Worm (Caenorhabditis elegans): ENCODE results near the gene F38B7.11.

Gene F38B7.11

DNA sequence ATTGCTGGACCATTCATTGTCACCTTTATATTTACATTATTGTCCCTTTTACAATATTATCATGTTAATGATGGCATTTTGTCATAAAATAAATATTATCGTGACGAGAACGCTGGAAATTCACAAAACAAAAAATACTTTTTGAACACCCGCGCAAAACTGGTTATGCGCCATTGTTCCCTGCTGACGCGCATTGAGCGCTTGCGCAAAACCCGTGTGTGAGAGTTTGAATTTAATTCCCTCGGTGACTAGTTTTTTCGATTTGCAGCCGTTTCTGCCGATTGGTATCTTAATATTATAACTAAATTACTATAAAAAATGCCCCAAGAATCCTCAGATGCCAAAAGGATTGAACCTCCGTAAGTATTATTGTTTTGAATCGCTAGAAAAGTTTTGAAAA, 25.4 kb upstream of the F38B7.11 start, which contains the start of gene pafo-1:
pafo-1 (plus strand) TSS at position 256 of the 400 bp plus-strand sequence.
- TF ChIP-seq ref-2 (tag; optimal IDR thresholded peaks at IDR 0.05) (no peak), dve-1 (tag; optimal IDR thresholded peaks at IDR 0.05) (peak; percentile 27), fkh-10 (GFP tag; optimal IDR thresholded peaks at IDR 0.05) (no peak), sox-4 (tag; optimal IDR thresholded peaks at IDR 0.05) (peak; percentile 34), hlh-15 (tag; optimal IDR thresholded peaks at IDR 0.05) (no peak), hlh-13 (GFP tag; optimal IDR thresholded peaks at IDR 0.05) (no peak), elt-4 (tag; optimal IDR thresholded peaks at IDR 0.05) (no peak), syd-9 (tag; optimal IDR thresholded peaks at IDR 0.05) (no peak), ceh-14 (tag; optimal IDR thresholded peaks at IDR 0.05) (peak; percentile 36), rnt-1 (tag; optimal IDR thresholded peaks at IDR 0.05) (peak; percentile 25), hlh-8 (tag; optimal IDR thresholded peaks at IDR 0.05) (no peak), F13H6.1 (tag; optimal IDR thresholded peaks at IDR 0.05) (no peak), eyg-1 (tag; optimal IDR thresholded peaks at IDR 0.05) (no peak), ama-1 (optimal IDR thresholded peaks at IDR 0.05) (no peak), ahr-1 (tag; optimal IDR thresholded peaks at IDR 0.05) (no peak), ceh-2 (tag; optimal IDR thresholded peaks at IDR 0.05) (no peak), tbx-7 (tag; optimal IDR thresholded peaks at IDR 0.05) (peak; percentile 16), fax-1 (tag; optimal IDR thresholded peaks at IDR 0.05) (no peak), ceh-6 (GFP tag; optimal IDR thresholded peaks at IDR 0.05) (no peak), pat-9 (tag; optimal IDR thresholded peaks at IDR 0.05) (peak; percentile 32), unc-55 (GFP tag; optimal IDR thresholded peaks at IDR 0.05) (peak; percentile 53), lim-6 (tag; optimal IDR thresholded peaks at IDR 0.05) (no peak), unc-86 (tag; optimal IDR thresholded peaks at IDR 0.05) (peak; percentile 52), lin-11 (tag; optimal IDR thresholded peaks at IDR 0.05) (peak; percentile 40), ets-4 (tag; optimal IDR thresholded peaks at IDR 0.05) (peak; percentile 9), unc-42 (tag; optimal IDR thresholded peaks at IDR 0.05) (no peak), nfya-1 (tag; optimal IDR thresholded peaks at IDR 0.05) (peak; percentile 73), nhr-232 (tag; optimal IDR thresholded peaks at IDR 0.05) (no peak), C08G9.2 (tag; optimal IDR thresholded peaks at IDR 0.05) (no peak), ztf-16 (tag; optimal IDR thresholded peaks at IDR 0.05) (peak; percentile 57), ceh-24 (tag; optimal IDR thresholded peaks at IDR 0.05) (no peak), sox-2 (GFP tag; IDR thresholded peaks at IDR 0.05) (0 out of 2 replicates have a peak, but pooled peaks have one; percentile 33), ceh-34 (tag; optimal IDR thresholded peaks at IDR 0.05) (no peak), madf-2 (tag; optimal IDR thresholded peaks at IDR 0.05) (peak; percentile 42), C38D4.7 (GFP tag; optimal IDR thresholded peaks at IDR 0.05) (peak; percentile 30), ceh-18 (tag; optimal IDR thresholded peaks at IDR 0.05) (peak; percentile 30), tbx-2 (tag; optimal IDR thresholded peaks at IDR 0.05) (peak; percentile 57), odd-2 (tag; optimal IDR thresholded peaks at IDR 0.05) (no peak), hlh-6 (tag; optimal IDR thresholded peaks at IDR 0.05) (no peak), ceh-31 (tag; optimal IDR thresholded peaks at IDR 0.05) (peak; percentile 43), ceh-48 (tag; optimal IDR thresholded peaks at IDR 0.05) (peak; percentile 33), dmd-4 (tag; optimal IDR thresholded peaks at IDR 0.05; ENCODE audit: borderline replicate concordance) (no peak), K02D7.2 (tag; optimal IDR thresholded peaks at IDR 0.05) (no peak), zip-5 (tag; optimal IDR thresholded peaks at IDR 0.05) (peak; percentile 9), mec-3 (tag; optimal IDR thresholded peaks at IDR 0.05; ENCODE audit: borderline replicate concordance) (no peak), ceh-19 (GFP tag; optimal IDR thresholded peaks at IDR 0.05) (no peak), K09A11.1 (tag; optimal IDR thresholded peaks at IDR 0.05; ENCODE audit: insufficient read depth) (peak; percentile 33), che-1 (tag; optimal IDR thresholded peaks at IDR 0.05) (peak; percentile 63), pqm-1 (tag; optimal IDR thresholded peaks at IDR 0.05) (no peak), elt-2 (tag; optimal IDR thresholded peaks at IDR 0.05) (peak; percentile 74), T23F11.4 (GFP tag; optimal IDR thresholded peaks at IDR 0.05) (no peak), gmeb-2 (tag; optimal IDR thresholded peaks at IDR 0.05) (peak; percentile 50), hlh-30 (tag; optimal IDR thresholded peaks at IDR 0.05; ENCODE audit: insufficient read depth) (peak; percentile 29), ceh-45 (GFP tag; IDR thresholded peaks at IDR 0.05) (no peak)

Measured in whole organism, late embryonic.